Fruit fly (Drosophila melanogaster): ENCODE data around the gene CG4230.

CG4230 gene

DNA sequence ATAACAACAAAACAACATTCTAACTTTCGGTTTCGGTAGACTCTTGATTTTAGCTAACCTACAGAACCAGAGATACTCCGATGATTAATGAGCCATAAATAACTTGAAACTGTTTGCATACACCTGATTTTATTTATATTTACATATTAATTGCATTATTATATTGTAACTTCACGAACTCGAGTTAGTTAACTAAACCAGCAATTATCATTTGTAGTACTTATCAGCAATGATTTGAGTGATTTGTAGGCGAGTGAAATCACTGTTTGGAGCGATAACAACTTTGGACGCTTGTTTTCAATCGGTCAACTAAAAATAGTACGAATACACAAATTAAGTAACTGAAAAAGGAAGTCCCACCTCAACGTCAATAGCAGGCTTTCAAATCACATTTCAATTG, 51.8 kb downstream of the CG4230 start:
- TF ChIP-seq CG3919 (GFP tag; optimal IDR thresholded peaks at IDR 0.05) (no peak), OdsH (GFP tag; optimal IDR thresholded peaks at IDR 0.05) (no peak), CG32006 (GFP tag; optimal IDR thresholded peaks at IDR 0.05) (no peak), CG1621 (tag; optimal IDR thresholded peaks at IDR 0.05) (no peak), acj6 (GFP tag; optimal IDR thresholded peaks at IDR 0.05) (no peak), CG11294 (GFP tag; IDR thresholded peaks at IDR 0.05) (no peak)
